Worm (Caenorhabditis elegans): ENCODE measurements around the gene clec-67.

The clec-67 gene

DNA sequence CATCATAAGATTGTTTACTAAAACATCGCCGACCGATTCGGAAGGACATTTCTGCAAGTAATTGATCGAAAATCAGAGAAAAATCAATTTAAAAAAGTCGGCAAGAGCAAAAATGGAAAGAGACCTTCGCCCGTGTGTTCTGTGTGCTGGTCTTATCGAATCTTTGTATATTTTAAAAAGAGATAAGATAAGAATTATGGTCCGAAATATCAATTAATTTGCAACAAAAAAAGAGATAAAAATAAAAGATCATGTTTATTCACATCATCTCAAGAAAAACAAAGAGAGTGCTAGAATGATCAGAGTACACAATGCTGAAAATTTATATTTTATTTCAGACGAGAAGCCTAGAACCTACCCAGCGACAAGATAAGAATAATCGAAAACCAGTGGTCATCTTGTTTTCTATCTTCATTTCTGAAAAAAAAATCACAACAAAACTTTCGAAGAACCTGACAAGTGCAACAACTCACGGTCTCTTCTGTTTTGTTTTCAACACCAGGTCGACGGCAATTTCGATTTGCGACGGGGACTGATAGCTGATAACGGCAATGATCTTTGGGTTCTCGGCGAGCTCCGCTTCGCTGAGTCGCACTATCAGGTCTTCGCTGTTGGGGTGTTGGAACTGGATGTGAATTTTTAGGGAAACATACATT, 43.6 kb upstream of the clec-67 start, which contains the start of gene F37C4.6:
Gene F37C4.6 (minus strand): TSS at position 51 of the 656 bp plus-strand sequence.
- TF ChIP-seq blmp-1 (tag; optimal IDR thresholded peaks at IDR 0.05; ENCODE audit: insufficient read depth) (no peak), fos-1 (tag; optimal IDR thresholded peaks at IDR 0.05) (peak; percentile 27)

DNA sequence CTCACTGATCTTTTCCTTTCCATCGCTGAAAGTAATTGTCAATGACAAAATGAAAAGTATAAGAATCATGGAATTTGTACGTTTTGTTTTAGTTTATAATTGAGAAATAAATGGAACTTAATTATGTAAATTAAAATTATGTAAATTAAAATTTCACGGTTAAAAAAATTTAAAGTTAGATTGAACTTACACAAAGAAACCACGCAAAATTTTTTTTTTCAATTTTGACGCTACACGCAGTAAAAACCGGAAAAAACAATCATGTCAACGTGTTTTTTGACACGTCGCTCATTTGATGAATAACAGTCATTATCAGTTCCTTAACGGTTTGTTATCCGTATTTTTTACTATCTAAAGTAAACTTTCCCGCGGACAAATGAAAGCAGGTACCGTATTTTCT, 40.8 kb upstream of the clec-67 start, which contains the start of the genes F37C4.8 and oac-23:
Gene F37C4.8 (minus strand): TSS at position 101 of the 400 bp plus-strand sequence.
Gene oac-23 (plus strand): TSS at position 323 of the 400 bp plus-strand sequence.
- TF ChIP-seq mbf-1 (tag; optimal IDR thresholded peaks at IDR 0.05): no peak

DNA sequence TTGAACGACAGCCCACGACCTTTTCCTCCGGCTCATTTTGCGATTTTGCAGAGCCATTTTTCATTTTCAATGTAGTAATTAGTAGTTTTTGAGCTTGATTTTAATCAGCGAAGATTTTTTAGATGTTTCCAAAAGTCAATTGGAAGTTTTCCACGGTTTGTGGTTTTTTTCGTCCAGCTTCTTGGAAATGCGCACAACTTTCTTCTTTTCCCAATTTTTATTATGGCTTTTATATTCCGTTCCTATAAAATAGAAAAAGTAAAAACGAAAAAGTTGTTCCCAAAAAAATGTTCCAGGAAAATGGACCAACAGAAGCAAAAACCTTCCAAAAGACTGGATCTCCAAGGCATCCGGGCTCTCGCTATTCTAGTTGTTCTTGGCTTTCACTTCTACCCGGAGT, 36.6 kb upstream of the clec-67 start, which contains the start of gene oac-22:
Gene oac-22 (plus strand): TSS at position 301 of the 400 bp plus-strand sequence.
- TF ChIP-seq mbf-1 (tag; optimal IDR thresholded peaks at IDR 0.05): no peak
- TF ChIP-seq mdl-1 (tag; optimal IDR thresholded peaks at IDR 0.05): no peak
- no peak for TF ChIP-seq blmp-1 (tag; optimal IDR thresholded peaks at IDR 0.05; ENCODE audit: insufficient read depth)
- no peak for TF ChIP-seq alr-1 (tag; optimal IDR thresholded peaks at IDR 0.05)
- no peak for TF ChIP-seq snpc-4 (tag; optimal IDR thresholded peaks at IDR 0.05)
- TF ChIP-seq lin-13 (GFP tag; optimal IDR thresholded peaks at IDR 0.05): no peak
- TF ChIP-seq nhr-129 (tag; optimal IDR thresholded peaks at IDR 0.05): no peak
- TF ChIP-seq nhr-23 (tag; optimal IDR thresholded peaks at IDR 0.05): no peak
- TF ChIP-seq C34F6.9 (tag; optimal IDR thresholded peaks at IDR 0.05): no peak
- TF ChIP-seq R02D3.7 (tag; optimal IDR thresholded peaks at IDR 0.05): no peak
- TF ChIP-seq unc-55 (GFP tag; optimal IDR thresholded peaks at IDR 0.05): no peak
- TF ChIP-seq unc-62 (GFP tag; optimal IDR thresholded peaks at IDR 0.05): no peak
- TF ChIP-seq ZK546.5 (tag; optimal IDR thresholded peaks at IDR 0.05): no peak

DNA sequence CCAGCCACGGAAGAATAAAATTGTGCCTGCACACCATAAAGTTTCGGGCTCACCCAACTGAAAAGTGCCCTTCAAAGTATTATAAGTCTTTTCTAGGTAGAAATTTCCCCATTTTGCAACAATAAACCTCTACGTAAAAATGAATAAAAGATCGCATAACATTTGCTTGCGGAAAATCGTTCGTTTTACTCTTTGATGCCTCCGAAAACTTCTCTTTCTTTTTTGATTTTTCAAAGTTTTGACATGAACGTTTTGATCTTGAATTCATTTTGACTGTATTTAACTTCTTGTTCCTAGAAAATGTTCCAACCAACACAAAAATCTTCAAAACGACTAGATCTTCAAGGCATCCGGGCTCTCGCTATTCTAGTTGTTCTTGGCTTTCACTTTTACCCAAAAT, 33.0 kb upstream of the clec-67 start, which contains the start of gene oac-21:
Gene oac-21 (plus strand): TSS at position 301 of the 400 bp plus-strand sequence.
- TF ChIP-seq nhr-10 (tag; optimal IDR thresholded peaks at IDR 0.05) (no peak), aly-2 (tag; optimal IDR thresholded peaks at IDR 0.05) (no peak), fos-1 (tag; optimal IDR thresholded peaks at IDR 0.05) (no peak), ztf-11 (tag; optimal IDR thresholded peaks at IDR 0.05) (no peak), mab-5 (tag; optimal IDR thresholded peaks at IDR 0.05) (no peak), lin-11 (tag; optimal IDR thresholded peaks at IDR 0.05) (no peak), R02D3.7 (tag; optimal IDR thresholded peaks at IDR 0.05) (no peak), Y55F3AM.14 (GFP tag; optimal IDR thresholded peaks at IDR 0.05) (no peak), lin-13 (GFP tag; optimal IDR thresholded peaks at IDR 0.05) (no peak), unc-62 (GFP tag; optimal IDR thresholded peaks at IDR 0.05) (no peak), egl-27 (tag; optimal IDR thresholded peaks at IDR 0.05) (no peak)

DNA sequence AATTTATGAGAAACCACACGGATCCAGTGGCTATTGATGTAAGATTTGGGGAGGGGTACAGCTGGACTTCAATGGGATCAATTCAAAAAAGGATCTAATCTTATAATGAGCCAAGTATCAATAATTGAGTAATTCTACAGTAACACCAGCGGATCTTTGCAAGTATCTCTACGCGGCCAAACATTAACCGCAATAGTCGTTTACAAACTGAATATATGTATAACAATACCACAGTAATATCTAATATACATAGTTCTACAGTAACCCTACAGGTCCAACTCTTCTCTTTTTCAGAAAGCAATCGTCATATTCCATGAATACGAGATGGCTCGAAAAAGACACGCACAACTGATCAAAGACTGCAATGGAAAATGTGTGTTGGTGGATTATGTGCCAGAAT, 29.9 kb upstream of the clec-67 start, which contains the start of gene F56D6.9:
Gene F56D6.9 (plus strand): TSS at position 301 of the 400 bp plus-strand sequence.
- no peak for TF ChIP-seq gmeb-1 (tag; optimal IDR thresholded peaks at IDR 0.05)
- no peak for TF ChIP-seq alr-1 (tag; optimal IDR thresholded peaks at IDR 0.05)
- TF ChIP-seq lin-39 (tag; optimal IDR thresholded peaks at IDR 0.05): no peak
- no peak for TF ChIP-seq F13H6.1 (tag; optimal IDR thresholded peaks at IDR 0.05)
- TF ChIP-seq dmd-4 (tag; optimal IDR thresholded peaks at IDR 0.05): no peak
- TF ChIP-seq blmp-1 (tag; optimal IDR thresholded peaks at IDR 0.05; ENCODE audit: insufficient read depth): no peak
- TF ChIP-seq lin-11 (tag; optimal IDR thresholded peaks at IDR 0.05): no peak
- TF ChIP-seq unc-62 (GFP tag; optimal IDR thresholded peaks at IDR 0.05): no peak
- TF ChIP-seq nhr-11 (tag; optimal IDR thresholded peaks at IDR 0.05): no peak
- no peak for TF ChIP-seq nhr-21 (tag; optimal IDR thresholded peaks at IDR 0.05)
- TF ChIP-seq nhr-23 (tag; optimal IDR thresholded peaks at IDR 0.05): no peak
- no peak for TF ChIP-seq ztf-4 (tag; optimal IDR thresholded peaks at IDR 0.05)
- TF ChIP-seq ama-1 (optimal IDR thresholded peaks at IDR 0.05): no peak
- TF ChIP-seq ceh-82 (tag; optimal IDR thresholded peaks at IDR 0.05): no peak
- TF ChIP-seq fos-1 (tag; optimal IDR thresholded peaks at IDR 0.05): no peak
- no peak for TF ChIP-seq sem-4 (tag; optimal IDR thresholded peaks at IDR 0.05)
- TF ChIP-seq egl-27 (tag; optimal IDR thresholded peaks at IDR 0.05): no peak
- TF ChIP-seq sma-9 (GFP tag; optimal IDR thresholded peaks at IDR 0.05): no peak
- TF ChIP-seq sma-9 (tag; optimal IDR thresholded peaks at IDR 0.05): no peak
